Fruit fly (Drosophila melanogaster): ENCODE data around the gene slam.

DNA sequence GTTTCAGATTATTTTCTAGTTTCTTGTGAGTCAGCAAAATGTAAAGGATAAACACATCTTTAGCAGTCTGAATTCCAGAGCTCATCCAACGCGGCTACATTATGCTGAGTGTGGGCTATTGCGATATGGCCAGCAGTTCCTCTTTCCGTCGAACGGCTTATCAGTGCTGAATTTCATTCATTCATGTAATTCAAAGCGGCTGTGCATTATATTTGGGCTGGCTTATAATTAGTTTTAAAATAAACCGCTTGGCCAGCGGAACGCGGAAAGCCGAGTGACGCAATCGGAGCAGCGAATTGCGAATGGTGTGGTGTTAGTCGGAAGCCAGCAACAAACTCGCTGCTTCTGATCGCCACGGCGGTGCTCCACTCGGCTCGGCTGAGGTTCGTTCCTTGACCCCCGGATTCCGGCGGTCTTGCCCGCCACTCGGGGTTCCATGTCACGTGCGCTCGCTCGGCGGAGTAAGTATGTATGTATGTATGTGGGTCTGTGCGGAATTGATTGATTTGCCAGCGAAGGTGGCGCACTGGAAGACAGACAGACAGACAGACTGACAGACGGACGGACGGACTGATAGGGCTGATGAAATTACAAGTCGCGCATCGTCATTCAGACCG lies 1.1 kb upstream of the slam start:
- no peak for TF ChIP-seq CG11617 (GFP tag; optimal IDR thresholded peaks at IDR 0.05)
- no peak for TF ChIP-seq Crg-1 (GFP tag; optimal IDR thresholded peaks at IDR 0.05)
- no peak for TF ChIP-seq cic (GFP tag; optimal IDR thresholded peaks at IDR 0.05)
- TF ChIP-seq Mnt (GFP tag; optimal IDR thresholded peaks at IDR 0.05): no peak
- no peak for TF ChIP-seq CG7101 (tag; optimal IDR thresholded peaks at IDR 0.05)
- TF ChIP-seq toe (GFP tag; optimal IDR thresholded peaks at IDR 0.05): no peak
- TF ChIP-seq Hr96 (GFP tag; optimal IDR thresholded peaks at IDR 0.05): no peak
- TF ChIP-seq CG33017 (tag; optimal IDR thresholded peaks at IDR 0.05): no peak
- TF ChIP-seq CG7045 (GFP tag; optimal IDR thresholded peaks at IDR 0.05): no peak
- no peak for TF ChIP-seq cnc (optimal IDR thresholded peaks at IDR 0.05)
